Fruit fly (Drosophila melanogaster) whole organism: ENCODE measurements around the gene CNMaR.

Source experiments
- CG8478 ChIP-seq: fragments of >200 bp; optimal IDR thresholded peaks from 2 replicates; lab custom pipeline; 2018; ENCODE audit warnings: inconsistent platforms
- Dll ChIP-seq: fragments of >200 bp; optimal IDR thresholded peaks from 2 replicates; lab custom pipeline; 2017
- EcR ChIP-seq, 2 experiments: fragments of >200 bp; optimal IDR thresholded peaks; 2 replicates each; lab custom pipeline; 2017; ENCODE audit warnings: missing biosample characterization in 2 of 2, missing genetic modification characterization in 2 of 2, missing genetic modification reagents in 2 of 2
- pan ChIP-seq: fragments of >200 bp; optimal IDR thresholded peaks from 2 replicates; lab custom pipeline; 2017
- psq ChIP-seq: fragments of >200 bp; optimal IDR thresholded peaks from 2 replicates; lab custom pipeline; 2017
- usp ChIP-seq: fragments of >200 bp; optimal IDR thresholded peaks from 2 replicates; lab custom pipeline; 2017; ENCODE audit warnings: missing biosample characterization, missing genetic modification characterization, mixed read lengths

dm6 chr3L:9697527-9697883 is 53.6 kb downstream of the CNMaR start:
- no peak for TF ChIP-seq usp (GFP tag; lab: Kevin White, UChicago)
- no peak for TF ChIP-seq psq (lab: Kevin White, UChicago)
- TF ChIP-seq Dll (lab: Kevin White, UChicago): no peak
- no peak for TF ChIP-seq CG8478
- no peak for TF ChIP-seq pan (lab: Kevin White, UChicago)
- no peak for TF ChIP-seq EcR (GFP tag; optimal IDR thresholded peaks at IDR 0.05; lab: Kevin White, UChicago)
